Worm (Caenorhabditis elegans): ENCODE results near the gene T19C4.24.
"Not testable (repeated sequence)": the region's sequence is repeated elsewhere in the genome, so short reads cannot be mapped to it uniquely, and the experiment has no call there.

Gene T19C4.24

DNA sequence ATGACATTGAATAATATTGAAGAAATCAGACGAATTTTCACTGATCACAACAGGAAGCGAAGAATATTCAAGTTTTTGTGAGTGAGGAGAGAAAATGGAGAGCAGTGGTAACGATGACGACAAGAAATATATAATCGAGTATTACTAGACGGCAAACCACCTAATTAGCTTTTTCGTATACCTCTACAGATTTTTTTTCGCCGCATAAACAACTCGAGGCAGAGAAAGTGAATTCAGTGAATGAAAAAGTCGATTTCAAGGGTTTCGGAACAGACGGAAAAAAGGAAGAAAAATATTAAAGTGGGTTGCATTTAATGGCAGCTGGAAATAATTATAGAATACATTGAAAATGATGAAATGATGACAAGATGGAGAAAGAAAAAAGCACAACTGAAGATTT is 30.8 kb upstream of the T19C4.24 start, which contains the start of gene gpa-1:
gpa-1 (minus strand) TSS at position 101 of the 400 bp plus-strand sequence.
- TF ChIP-seq snpc-4 (tag; optimal IDR thresholded peaks at IDR 0.05) (no peak), nhr-12 (tag; optimal IDR thresholded peaks at IDR 0.05) (no peak), ztf-1 (GFP tag; conservative IDR thresholded peaks at IDR 0.05) (no peak), ceh-82 (tag; optimal IDR thresholded peaks at IDR 0.05) (no peak), fos-1 (tag; optimal IDR thresholded peaks at IDR 0.05) (no peak), mbf-1 (tag; optimal IDR thresholded peaks at IDR 0.05) (no peak), nhr-237 (tag; optimal IDR thresholded peaks at IDR 0.05) (no peak), lin-11 (tag; optimal IDR thresholded peaks at IDR 0.05) (no peak), unc-55 (GFP tag; optimal IDR thresholded peaks at IDR 0.05) (no peak), lin-39 (tag; optimal IDR thresholded peaks at IDR 0.05) (no peak), Y55F3AM.14 (GFP tag; optimal IDR thresholded peaks at IDR 0.05) (no peak), F13H6.1 (tag; optimal IDR thresholded peaks at IDR 0.05) (no peak), nhr-11 (tag; optimal IDR thresholded peaks at IDR 0.05) (no peak)

DNA sequence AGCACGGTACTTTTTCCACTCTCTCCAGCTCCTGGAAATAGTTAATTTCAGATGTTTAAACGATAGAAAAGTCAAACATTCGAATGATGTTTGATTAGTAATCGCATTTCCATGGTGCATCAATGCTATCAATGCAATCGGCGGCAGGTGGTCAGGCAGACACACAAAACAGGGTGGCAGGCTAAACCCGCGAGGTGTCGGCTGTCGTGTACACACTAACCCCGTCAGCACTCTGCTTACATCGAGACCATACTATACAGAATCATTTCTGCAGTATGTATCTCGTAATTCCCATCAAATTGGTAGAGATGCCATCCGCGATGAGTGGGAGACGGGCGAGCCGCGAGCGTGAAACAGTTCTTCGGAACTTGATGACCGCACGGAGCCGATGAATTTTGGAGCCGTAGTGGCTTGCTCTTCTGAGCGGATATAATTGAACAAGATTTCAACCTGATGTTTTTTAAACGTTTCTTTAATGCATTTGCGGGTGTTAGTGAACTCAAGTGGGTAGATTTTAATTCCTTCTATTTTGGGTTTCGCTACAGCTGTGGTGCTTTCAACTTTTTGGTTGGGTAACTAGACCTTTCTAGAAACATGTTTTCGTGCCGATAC is 30.0 kb upstream of the T19C4.24 start:
- peak in 1 of 2 experiments; percentile 23 for TF ChIP-seq mdl-1 (tag; optimal IDR thresholded peaks at IDR 0.05)
- peak; percentile 24 for TF ChIP-seq crh-2 (tag; optimal IDR thresholded peaks at IDR 0.05)
- TF ChIP-seq gmeb-1 (tag; optimal IDR thresholded peaks at IDR 0.05) = peak; percentile 33
- TF ChIP-seq lin-13 (GFP tag; optimal IDR thresholded peaks at IDR 0.05) = peak; percentile 21
- TF ChIP-seq fos-1 (tag; optimal IDR thresholded peaks at IDR 0.05) = peak; percentile 45
- peak; percentile 96 for TF ChIP-seq snpc-4 (tag; optimal IDR thresholded peaks at IDR 0.05)
- peak; percentile 87 for TF ChIP-seq sma-9 (GFP tag; optimal IDR thresholded peaks at IDR 0.05)
- not testable (repeated sequence) for TF ChIP-seq sma-9 (tag; optimal IDR thresholded peaks at IDR 0.05)
- peak; percentile 29 for TF ChIP-seq nhr-129 (tag; optimal IDR thresholded peaks at IDR 0.05)
- TF ChIP-seq nhr-21 (tag; optimal IDR thresholded peaks at IDR 0.05) = peak; percentile 59
- TF ChIP-seq F13H6.1 (tag; optimal IDR thresholded peaks at IDR 0.05) = peak; percentile 65
- TF ChIP-seq sma-3 (GFP tag; optimal IDR thresholded peaks at IDR 0.05) = peak; percentile 69

- peak; percentile 56 for TF ChIP-seq sma-3 (GFP tag; optimal IDR thresholded peaks at IDR 0.05)
- TF ChIP-seq crh-2 (tag; optimal IDR thresholded peaks at IDR 0.05) = peak; percentile 18
- peak; percentile 94 for TF ChIP-seq snpc-4 (tag; optimal IDR thresholded peaks at IDR 0.05)
- TF ChIP-seq fos-1 (tag; optimal IDR thresholded peaks at IDR 0.05) = peak; percentile 5
- TF ChIP-seq sma-9 (GFP tag; optimal IDR thresholded peaks at IDR 0.05) = peak; percentile 82
- not testable (repeated sequence) for TF ChIP-seq sma-9 (tag; optimal IDR thresholded peaks at IDR 0.05)
These were observed 28.6 kb upstream of the T19C4.24 start for ce11 chrV:11175336-11175938.

ce11 chrV:11174663-11175062 is 27.9 kb upstream of the T19C4.24 start:
- TF ChIP-seq nhr-21 (tag; optimal IDR thresholded peaks at IDR 0.05) = no peak
- no peak for TF ChIP-seq unc-62 (GFP tag; optimal IDR thresholded peaks at IDR 0.05)
- TF ChIP-seq lin-39 (tag; optimal IDR thresholded peaks at IDR 0.05) = no peak
- TF ChIP-seq lin-13 (GFP tag; optimal IDR thresholded peaks at IDR 0.05) = no peak
- peak; percentile 8 for TF ChIP-seq crh-2 (tag; optimal IDR thresholded peaks at IDR 0.05)
- no peak for TF ChIP-seq skn-1 (tag; optimal IDR thresholded peaks at IDR 0.05)
- no peak for TF ChIP-seq ceh-82 (tag; optimal IDR thresholded peaks at IDR 0.05)
- TF ChIP-seq sma-3 (GFP tag; optimal IDR thresholded peaks at IDR 0.05) = no peak
- TF ChIP-seq nhr-237 (tag; optimal IDR thresholded peaks at IDR 0.05) = no peak
- TF ChIP-seq elt-3 (tag; optimal IDR thresholded peaks at IDR 0.05) = no peak
- peak; percentile 52 for TF ChIP-seq sma-9 (GFP tag; optimal IDR thresholded peaks at IDR 0.05)
- TF ChIP-seq sma-9 (tag; optimal IDR thresholded peaks at IDR 0.05) = no peak
- TF ChIP-seq ztf-4 (tag; optimal IDR thresholded peaks at IDR 0.05) = no peak
- TF ChIP-seq nhr-11 (tag; optimal IDR thresholded peaks at IDR 0.05) = no peak
- TF ChIP-seq fos-1 (tag; optimal IDR thresholded peaks at IDR 0.05) = no peak
- no peak for TF ChIP-seq peb-1 (tag; optimal IDR thresholded peaks at IDR 0.05)
- no peak for TF ChIP-seq nhr-23 (tag; optimal IDR thresholded peaks at IDR 0.05)
- TF ChIP-seq elt-1 (tag; optimal IDR thresholded peaks at IDR 0.05) = no peak
- TF ChIP-seq ztf-1 (GFP tag; conservative IDR thresholded peaks at IDR 0.05) = no peak
- peak in 1 of 2 experiments; percentile 25 for TF ChIP-seq lsy-2 (tag; optimal IDR thresholded peaks at IDR 0.05)
- TF ChIP-seq ama-1 (optimal IDR thresholded peaks at IDR 0.05) = no peak
- peak; percentile 26 for TF ChIP-seq nhr-129 (tag; optimal IDR thresholded peaks at IDR 0.05)
- TF ChIP-seq nhr-25 (tag; optimal IDR thresholded peaks at IDR 0.05) = no peak
- no peak for TF ChIP-seq gmeb-1 (tag; optimal IDR thresholded peaks at IDR 0.05)
- no peak for TF ChIP-seq aly-2 (tag; optimal IDR thresholded peaks at IDR 0.05)
- no peak for TF ChIP-seq nhr-10 (tag; optimal IDR thresholded peaks at IDR 0.05)
- peak; percentile 47 for TF ChIP-seq Y55F3AM.14 (GFP tag; optimal IDR thresholded peaks at IDR 0.05)
- TF ChIP-seq ZK546.5 (tag; optimal IDR thresholded peaks at IDR 0.05) = no peak
- TF ChIP-seq dmd-4 (tag; optimal IDR thresholded peaks at IDR 0.05) = no peak
- TF ChIP-seq ztf-11 (tag; optimal IDR thresholded peaks at IDR 0.05) = no peak
- no peak for TF ChIP-seq nhr-12 (tag; optimal IDR thresholded peaks at IDR 0.05)
- TF ChIP-seq ceh-16 (tag; optimal IDR thresholded peaks at IDR 0.05) = no peak
- no peak for TF ChIP-seq unc-39 (tag; optimal IDR thresholded peaks at IDR 0.05)
- TF ChIP-seq lin-11 (tag; optimal IDR thresholded peaks at IDR 0.05) = no peak
- TF ChIP-seq C34F6.9 (tag; optimal IDR thresholded peaks at IDR 0.05) = no peak
- no peak for TF ChIP-seq alr-1 (tag; optimal IDR thresholded peaks at IDR 0.05)
- TF ChIP-seq mdl-1 (tag; optimal IDR thresholded peaks at IDR 0.05) = no peak
- TF ChIP-seq zag-1 (tag; optimal IDR thresholded peaks at IDR 0.05) = no peak
- no peak for TF ChIP-seq mbf-1 (tag; optimal IDR thresholded peaks at IDR 0.05)
- no peak for TF ChIP-seq sem-4 (tag; optimal IDR thresholded peaks at IDR 0.05)

Measured in whole organism, L2 larva.